Worm (Caenorhabditis elegans) whole organism, L3 larva: ENCODE measurements around the gene Y22D7AL.1.

Experiments used
- egl-27 ChIP-seq: sonication (generic microtip); optimal IDR thresholded peaks from 4 replicates; lab custom pipeline; 2017; ENCODE audit warnings: missing biosample characterization, missing genetic modification reagents, missing genetic modification characterization
- elt-1 ChIP-seq: fragments of 150-350 bp; optimal IDR thresholded peaks from 2 replicates; lab custom pipeline; 2014; ENCODE audit warnings: missing biosample characterization, missing genetic modification characterization
- hmg-11 ChIP-seq: sonication (generic microtip); optimal IDR thresholded peaks from 2 replicates; lab custom pipeline; 2016; ENCODE audit warnings: missing genetic modification characterization, missing compliant biosample characterization
- tbx-2 ChIP-seq: sonication (generic microtip); optimal IDR thresholded peaks from 2 replicates; lab custom pipeline; 2016; ENCODE audit warnings: mild to moderate bottlenecking, missing genetic modification characterization, missing compliant biosample characterization

DNA sequence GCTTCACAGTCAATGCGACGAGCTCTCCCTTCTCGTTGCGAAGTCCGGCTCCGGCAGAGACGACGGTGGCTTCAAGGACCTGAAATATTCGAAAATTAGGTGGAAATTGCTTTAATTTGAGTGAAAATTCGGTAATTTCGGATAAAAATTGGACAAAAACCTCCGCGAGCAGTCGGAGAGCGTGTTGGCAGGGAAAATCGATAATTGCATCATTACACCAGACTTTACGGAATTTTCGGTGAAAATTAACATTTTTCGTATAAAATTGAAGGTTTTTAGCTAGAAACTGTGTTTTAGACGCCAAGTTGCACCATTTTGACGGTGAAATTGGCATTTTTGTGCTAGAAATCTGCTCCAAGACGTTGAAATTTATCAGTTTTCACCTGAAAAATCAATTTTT is 34.0 kb upstream of the Y22D7AL.1 start:
- TF ChIP-seq hmg-11 (tag; lab: Kevin White, UChicago): no peak
- TF ChIP-seq egl-27: no peak
- no peak for TF ChIP-seq tbx-2
- TF ChIP-seq elt-1: no peak
